Fruit fly (Drosophila melanogaster): ENCODE data around the gene CG14453.
A peak's percentile ranks its signal among the peaks of the same experiment; 100 is the strongest.

Gene CG14453

DNA sequence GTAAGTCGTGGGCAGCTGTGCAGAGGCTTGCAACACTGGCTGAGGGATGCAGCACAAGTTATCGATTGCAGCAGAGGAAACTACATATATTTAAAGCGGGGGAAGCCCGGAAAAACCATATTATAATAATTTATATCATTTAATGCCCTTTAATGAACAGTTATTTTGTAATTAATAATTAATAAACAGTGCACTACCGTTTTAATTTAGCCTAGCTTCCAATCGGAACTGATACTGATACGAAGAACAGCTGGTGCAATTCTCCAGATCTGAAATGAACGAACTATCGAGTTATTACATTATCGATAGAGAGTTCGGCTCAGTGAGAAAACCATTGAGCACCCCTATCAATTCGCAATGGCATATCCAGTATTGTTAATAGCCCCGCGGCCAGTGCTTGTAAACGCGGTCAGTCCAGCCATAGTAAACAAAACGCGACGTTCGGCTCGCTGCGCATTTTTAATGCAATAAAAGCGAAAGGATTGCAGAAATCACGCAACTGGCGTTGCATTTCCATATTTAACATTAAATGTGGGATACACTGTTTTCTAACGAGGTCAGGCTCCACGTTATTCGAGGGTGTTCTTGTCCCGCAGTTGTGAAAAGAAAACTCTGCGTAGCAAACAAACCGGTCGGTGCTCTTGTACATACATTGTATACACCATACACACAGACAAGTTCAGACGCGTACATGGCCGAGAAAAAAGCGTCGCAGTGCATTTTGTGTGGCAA lies 47.7 kb downstream of the CG14453 start, which contains the start of gene CG7369 (continued):
- TF ChIP-seq hbn (GFP tag; IDR thresholded peaks at IDR 0.05; ENCODE audit: partially characterized antibody) (peak; percentile 67), Neu2 (GFP tag; optimal IDR thresholded peaks at IDR 0.05; ENCODE audit: borderline replicate concordance) (no peak), emc (GFP tag; optimal IDR thresholded peaks at IDR 0.05) (peak; percentile 14), ac (GFP tag; optimal IDR thresholded peaks at IDR 0.05) (no peak), CG9932 (GFP tag; IDR thresholded peaks at IDR 0.05) (peak; percentile 91), stc (GFP tag; IDR thresholded peaks at IDR 0.05) (no peak; the same call in 1 of the 2 replicates), CG3065 (GFP tag; optimal IDR thresholded peaks at IDR 0.05) (peak; percentile 66), B-H2 (GFP tag; optimal IDR thresholded peaks at IDR 0.05) (peak; percentile 85), Usf (GFP tag; optimal IDR thresholded peaks at IDR 0.05) (peak; percentile 82), CG31388 (GFP tag; optimal IDR thresholded peaks at IDR 0.05) (peak; percentile 59), Nf-YB (GFP tag; optimal IDR thresholded peaks at IDR 0.05) (peak; percentile 32), Chrac-16 (GFP tag; optimal IDR thresholded peaks at IDR 0.05) (peak; percentile 89), CG4617 (GFP tag; optimal IDR thresholded peaks at IDR 0.05; ENCODE audit: borderline replicate concordance) (peak; percentile 62), YL-1 (GFP tag; optimal IDR thresholded peaks at IDR 0.05) (peak; percentile 74), pfk (GFP tag; optimal IDR thresholded peaks at IDR 0.05) (no peak), trh (GFP tag; optimal IDR thresholded peaks at IDR 0.05) (peak; percentile 67), cato (GFP tag; optimal IDR thresholded peaks at IDR 0.05; ENCODE audit: borderline replicate concordance) (peak; percentile 78), CG12659 (GFP tag; optimal IDR thresholded peaks at IDR 0.05) (peak; percentile 95), CG33557 (GFP tag; optimal IDR thresholded peaks at IDR 0.05) (peak; percentile 73), sob (GFP tag; IDR thresholded peaks at IDR 0.05) (peak; percentile 89), Optix (GFP tag; IDR thresholded peaks at IDR 0.05) (peak; percentile 68), gce (GFP tag; IDR thresholded peaks at IDR 0.05) (no peak), CG18619 (GFP tag; optimal IDR thresholded peaks at IDR 0.05) (peak; percentile 89), CG11093 (GFP tag; IDR thresholded peaks at IDR 0.05) (peak; percentile 66; the same call in 2 of the 3 replicates), Dref (GFP tag; IDR thresholded peaks at IDR 0.05) (peak; percentile 71), pb (GFP tag; optimal IDR thresholded peaks at IDR 0.05) (peak; percentile 54), gcm2 (GFP tag; optimal IDR thresholded peaks at IDR 0.05) (peak; percentile 70), Ada2b (GFP tag; IDR thresholded peaks at IDR 0.05) (peak; percentile 74), CG4730 (GFP tag; IDR thresholded peaks at IDR 0.05) (peak; percentile 68), chinmo (GFP tag; IDR thresholded peaks at IDR 0.05; ENCODE audit: partially characterized antibody) (peak; percentile 53; the same call in 1 of the 4 replicates), CG10565 (GFP tag; optimal IDR thresholded peaks at IDR 0.05) (no peak), MBD-R2 (GFP tag; IDR thresholded peaks at IDR 0.05) (peak; percentile 60), CG10147 (GFP tag; optimal IDR thresholded peaks at IDR 0.05) (peak; percentile 82), gcm (GFP tag; optimal IDR thresholded peaks at IDR 0.05) (peak; percentile 55), CG6254 (GFP tag; optimal IDR thresholded peaks at IDR 0.05) (peak; percentile 45), sima (GFP tag; optimal IDR thresholded peaks at IDR 0.05) (no peak), Oaz (GFP tag; IDR thresholded peaks at IDR 0.05) (peak; percentile 41; the same call in 1 of the 2 replicates), Fer2 (tag; optimal IDR thresholded peaks at IDR 0.05) (peak; percentile 70), slou (GFP tag; optimal IDR thresholded peaks at IDR 0.05) (peak; percentile 76), ro (GFP tag; IDR thresholded peaks at IDR 0.05) (peak; percentile 45; the same call in 1 of the 2 replicates), da (GFP tag; optimal IDR thresholded peaks at IDR 0.05) (peak; percentile 44), br (optimal IDR thresholded peaks at IDR 0.05) (no peak), CG18764 (GFP tag; optimal IDR thresholded peaks at IDR 0.05) (peak; percentile 83), CG33213 (GFP tag; optimal IDR thresholded peaks at IDR 0.05) (peak; percentile 75), bab2 (GFP tag; optimal IDR thresholded peaks at IDR 0.05) (peak; percentile 77), CG8281 (tag; optimal IDR thresholded peaks at IDR 0.05) (peak; percentile 33), Antp (GFP tag; optimal IDR thresholded peaks at IDR 0.05) (peak; percentile 85), p53 (GFP tag; optimal IDR thresholded peaks at IDR 0.05) (peak; percentile 95), CG6791 (GFP tag; IDR thresholded peaks at IDR 0.05; ENCODE audit: partially characterized antibody) (peak; percentile 57; the same call in 2 of the 3 replicates), gt (GFP tag; IDR thresholded peaks at IDR 0.05) (peak; percentile 51; the same call in 1 of the 2 replicates)

Data from whole organism, embryonic.